Worm (Caenorhabditis elegans): ENCODE measurements around the gene Y62H9A.14.
A peak's percentile ranks its signal among the peaks of the same experiment; 100 is the strongest.

Y62H9A.14 gene

ce11 chrX:11920723-11921283 lies at the start of gene Y62H9A.14:
TSS of gene Y62H9A.14 (plus strand) at chrX:11921233.
- TF ChIP-seq W03F9.2 (tag; optimal IDR thresholded peaks at IDR 0.05): no peak
- no peak for TF ChIP-seq dao-5 (tag; optimal IDR thresholded peaks at IDR 0.05)
- no peak for TF ChIP-seq him-1 (tag; optimal IDR thresholded peaks at IDR 0.05)

- TF ChIP-seq W03F9.2 (tag; optimal IDR thresholded peaks at IDR 0.05) (no peak), dao-5 (tag; optimal IDR thresholded peaks at IDR 0.05) (peak; percentile 11), him-1 (tag; optimal IDR thresholded peaks at IDR 0.05) (no peak)
These were observed 48.8 kb upstream of the Y62H9A.14 start for ce11 chrX:11872210-11872609.

ce11 chrX:11875260-11875659 lies 45.8 kb upstream of the Y62H9A.14 start, which contains the start of gene Y62H9A.1:
TSS of gene Y62H9A.1 (plus strand) at chrX:11875541.
- TF ChIP-seq dao-5 (tag; optimal IDR thresholded peaks at IDR 0.05): no peak
- TF ChIP-seq him-1 (tag; optimal IDR thresholded peaks at IDR 0.05): no peak
- TF ChIP-seq W03F9.2 (tag; optimal IDR thresholded peaks at IDR 0.05): no peak

ce11 chrX:11878109-11878508 lies 42.9 kb upstream of the Y62H9A.14 start, which contains the start of gene Y62H9A.2:
TSS of gene Y62H9A.2 (minus strand) at chrX:11878209.
- TF ChIP-seq W03F9.2 (tag; optimal IDR thresholded peaks at IDR 0.05): no peak
- no peak for TF ChIP-seq dao-5 (tag; optimal IDR thresholded peaks at IDR 0.05)
- TF ChIP-seq him-1 (tag; optimal IDR thresholded peaks at IDR 0.05): no peak

- TF ChIP-seq dao-5 (tag; optimal IDR thresholded peaks at IDR 0.05): no peak
- no peak for TF ChIP-seq him-1 (tag; optimal IDR thresholded peaks at IDR 0.05)
- TF ChIP-seq W03F9.2 (tag; optimal IDR thresholded peaks at IDR 0.05): no peak
These were observed 41.2 kb upstream of the Y62H9A.14 start, which contains the start of the genes Y62H9A.3 and Y62H9A.4 for ce11 chrX:11879871-11880270. TSS of gene Y62H9A.3 (minus strand) at chrX:11879971. TSS of gene Y62H9A.4 (plus strand) at chrX:11880126.

- TF ChIP-seq W03F9.2 (tag; optimal IDR thresholded peaks at IDR 0.05) (no peak), dao-5 (tag; optimal IDR thresholded peaks at IDR 0.05) (no peak), him-1 (tag; optimal IDR thresholded peaks at IDR 0.05) (no peak)
These were observed 38.2 kb upstream of the Y62H9A.14 start, which contains the start of the genes Y62H9A.5 and ule-5 for ce11 chrX:11882800-11883199. TSS of gene Y62H9A.5 (minus strand) at chrX:11882900. TSS of gene ule-5 (plus strand) at chrX:11883127.

ce11 chrX:11885577-11885976 lies 35.5 kb upstream of the Y62H9A.14 start, which contains the start of gene Y62H9A.7:
TSS of gene Y62H9A.7 (minus strand) at chrX:11885677.
- no peak for TF ChIP-seq W03F9.2 (tag; optimal IDR thresholded peaks at IDR 0.05)
- no peak for TF ChIP-seq dao-5 (tag; optimal IDR thresholded peaks at IDR 0.05)
- TF ChIP-seq him-1 (tag; optimal IDR thresholded peaks at IDR 0.05): no peak

ce11 chrX:11892328-11892727 lies 28.7 kb upstream of the Y62H9A.14 start, which contains the start of gene Y62H9A.8:
TSS of gene Y62H9A.8 (minus strand) at chrX:11892428.
- TF ChIP-seq dao-5 (tag; optimal IDR thresholded peaks at IDR 0.05) (no peak), W03F9.2 (tag; optimal IDR thresholded peaks at IDR 0.05) (no peak), him-1 (tag; optimal IDR thresholded peaks at IDR 0.05) (no peak)

- TF ChIP-seq him-1 (tag; optimal IDR thresholded peaks at IDR 0.05) (no peak), dao-5 (tag; optimal IDR thresholded peaks at IDR 0.05) (no peak), W03F9.2 (tag; optimal IDR thresholded peaks at IDR 0.05) (no peak)
These were observed 24.3 kb upstream of the Y62H9A.14 start for ce11 chrX:11896708-11897107.

ce11 chrX:11898040-11898439 lies 23.0 kb upstream of the Y62H9A.14 start, which contains the start of gene Y62H9A.9:
TSS of gene Y62H9A.9 (minus strand) at chrX:11898140.
- TF ChIP-seq W03F9.2 (tag; optimal IDR thresholded peaks at IDR 0.05): no peak
- no peak for TF ChIP-seq him-1 (tag; optimal IDR thresholded peaks at IDR 0.05)
- TF ChIP-seq dao-5 (tag; optimal IDR thresholded peaks at IDR 0.05): no peak

- no peak for TF ChIP-seq him-1 (tag; optimal IDR thresholded peaks at IDR 0.05)
These were observed 22.0 kb upstream of the Y62H9A.14 start for ce11 chrX:11899031-11899430.

ce11 chrX:11902661-11903060 lies 18.4 kb upstream of the Y62H9A.14 start, which contains the start of gene Y62H9A.10:
TSS of gene Y62H9A.10 (minus strand) at chrX:11902761.
- no peak for TF ChIP-seq him-1 (tag; optimal IDR thresholded peaks at IDR 0.05)

ce11 chrX:11906626-11907025 lies 14.4 kb upstream of the Y62H9A.14 start:
- TF ChIP-seq W03F9.2 (tag; optimal IDR thresholded peaks at IDR 0.05) (no peak), dao-5 (tag; optimal IDR thresholded peaks at IDR 0.05) (no peak), him-1 (tag; optimal IDR thresholded peaks at IDR 0.05) (no peak)

- TF ChIP-seq dao-5 (tag; optimal IDR thresholded peaks at IDR 0.05): no peak
- no peak for TF ChIP-seq W03F9.2 (tag; optimal IDR thresholded peaks at IDR 0.05)
- no peak for TF ChIP-seq him-1 (tag; optimal IDR thresholded peaks at IDR 0.05)
These were observed 13.8 kb upstream of the Y62H9A.14 start, which contains the start of gene Y62H9A.11 for ce11 chrX:11907263-11907662. TSS of gene Y62H9A.11 (minus strand) at chrX:11907363.

ce11 chrX:11908226-11908625 lies 12.8 kb upstream of the Y62H9A.14 start:
- TF ChIP-seq dao-5 (tag; optimal IDR thresholded peaks at IDR 0.05): no peak
- no peak for TF ChIP-seq W03F9.2 (tag; optimal IDR thresholded peaks at IDR 0.05)
- no peak for TF ChIP-seq him-1 (tag; optimal IDR thresholded peaks at IDR 0.05)

All from whole organism, L4/young adult.